Worm (Caenorhabditis elegans) whole organism, late embryonic: ENCODE data around the gene scb-1.

ENCODE experiments used
- C08G9.2 ChIP-seq: sonication (generic microtip); optimal IDR thresholded peaks from 2 replicates; lab custom pipeline; 2016; ENCODE audit warnings: mild to moderate bottlenecking, missing genetic modification characterization, moderate library complexity, missing compliant biosample characterization
- F13H6.1 ChIP-seq: sonication (generic microtip); optimal IDR thresholded peaks from 2 replicates; lab custom pipeline; 2016; ENCODE audit warnings: missing genetic modification characterization, missing compliant biosample characterization
- K02D7.2 ChIP-seq: sonication (generic microtip); optimal IDR thresholded peaks from 2 replicates; lab custom pipeline; 2017; ENCODE audit warnings: mild to moderate bottlenecking, missing genetic modification characterization, missing compliant biosample characterization
- T23F11.4 ChIP-seq: fragments of 200-800 bp; sonication (Bioruptor generic); optimal IDR thresholded peaks from 2 replicates; lab custom pipeline; 2018; ENCODE audit warnings: mild to moderate bottlenecking, missing genetic modification characterization, missing compliant biosample characterization
- Y22D7AL.16 ChIP-seq: sonication (generic microtip); optimal IDR thresholded peaks from 2 replicates; lab custom pipeline; 2016; ENCODE audit warnings: missing genetic modification characterization, missing compliant biosample characterization
- ahr-1 ChIP-seq: sonication (generic microtip); optimal IDR thresholded peaks from 2 replicates; lab custom pipeline; 2016; ENCODE audit warnings: missing genetic modification characterization, missing compliant biosample characterization
- ceh-14 ChIP-seq: sonication (generic microtip); optimal IDR thresholded peaks from 2 replicates; lab custom pipeline; 2016; ENCODE audit warnings: missing genotype, missing genetic modification characterization, missing compliant biosample characterization
- ceh-18 ChIP-seq: sonication (generic microtip); optimal IDR thresholded peaks from 2 replicates; lab custom pipeline; 2016; ENCODE audit warnings: missing genetic modification characterization, missing compliant biosample characterization
- ceh-19 ChIP-seq: fragments of 200-800 bp; sonication (Bioruptor generic); optimal IDR thresholded peaks from 2 replicates; lab custom pipeline; 2018; ENCODE audit warnings: mild to moderate bottlenecking, missing genetic modification characterization, missing compliant biosample characterization
- ceh-2 ChIP-seq: sonication (generic microtip); optimal IDR thresholded peaks from 2 replicates; lab custom pipeline; 2016; ENCODE audit warnings: missing genotype, missing genetic modification characterization, missing compliant biosample characterization
- ceh-22 ChIP-seq: sonication (generic microtip); optimal IDR thresholded peaks from 2 replicates; lab custom pipeline; 2017; ENCODE audit warnings: missing biosample characterization, missing genetic modification characterization
- ceh-31 ChIP-seq: sonication (generic microtip); optimal IDR thresholded peaks from 2 replicates; lab custom pipeline; 2016; ENCODE audit warnings: missing genetic modification characterization, missing compliant biosample characterization
- ceh-34 ChIP-seq: sonication (generic microtip); optimal IDR thresholded peaks from 2 replicates; lab custom pipeline; 2016; ENCODE audit warnings: mild to moderate bottlenecking, missing genetic modification characterization, missing compliant biosample characterization
- ceh-45 ChIP-seq: fragments of 200-800 bp; sonication (Bioruptor generic); IDR thresholded peaks from 2 replicates; pipeline ENCODE4 v1.3.6; 2022; ENCODE audit warnings: missing genetic modification reagents, missing genetic modification characterization, missing compliant biosample characterization
- ceh-48 ChIP-seq: sonication (generic microtip); optimal IDR thresholded peaks from 2 replicates; lab custom pipeline; 2016; ENCODE audit warnings: missing genetic modification characterization, inconsistent platforms, missing compliant biosample characterization
- ceh-6 ChIP-seq: fragments of 200-800 bp; sonication (Bioruptor generic); optimal IDR thresholded peaks from 2 replicates; lab custom pipeline; 2018; ENCODE audit warnings: mild to moderate bottlenecking, missing genetic modification characterization, missing compliant biosample characterization
- che-1 ChIP-seq: sonication (generic microtip); optimal IDR thresholded peaks from 2 replicates; lab custom pipeline; 2016; ENCODE audit warnings: mild to moderate bottlenecking, missing genetic modification characterization, missing compliant biosample characterization
- elt-2 ChIP-seq: sonication (generic microtip); optimal IDR thresholded peaks from 2 replicates; lab custom pipeline; 2016; ENCODE audit warnings: missing genetic modification reagents, missing genetic modification characterization, missing compliant biosample characterization
- ets-4 ChIP-seq: sonication (generic microtip); optimal IDR thresholded peaks from 2 replicates; lab custom pipeline; 2016; ENCODE audit warnings: missing genetic modification characterization, missing compliant biosample characterization
- eyg-1 ChIP-seq: sonication (generic microtip); optimal IDR thresholded peaks from 2 replicates; lab custom pipeline; 2016; ENCODE audit warnings: missing genotype, missing genetic modification characterization, missing compliant biosample characterization
- fax-1 ChIP-seq: sonication (generic microtip); optimal IDR thresholded peaks from 2 replicates; lab custom pipeline; 2016; ENCODE audit warnings: missing genotype, missing genetic modification characterization, missing compliant biosample characterization
- fkh-6 ChIP-seq: sonication (generic microtip); optimal IDR thresholded peaks from 2 replicates; lab custom pipeline; 2016; ENCODE audit warnings: missing genetic modification characterization, missing compliant biosample characterization
- hlh-13 ChIP-seq: fragments of 200-800 bp; sonication (Bioruptor generic); optimal IDR thresholded peaks from 2 replicates; lab custom pipeline; 2018; ENCODE audit warnings: mild to moderate bottlenecking, missing genetic modification characterization, missing compliant biosample characterization
- hlh-30 ChIP-seq: sonication (generic microtip); optimal IDR thresholded peaks from 2 replicates; lab custom pipeline; 2017; ENCODE audit warnings: antibody characterized with exemption, missing genetic modification characterization, missing compliant biosample characterization; ENCODE audit not compliant: insufficient read depth
- hlh-8 ChIP-seq: sonication (generic microtip); optimal IDR thresholded peaks from 2 replicates; lab custom pipeline; 2016; ENCODE audit warnings: missing genotype, missing genetic modification characterization, missing compliant biosample characterization
- lim-6 ChIP-seq: sonication (generic microtip); optimal IDR thresholded peaks from 2 replicates; lab custom pipeline; 2016; ENCODE audit warnings: missing genetic modification characterization, missing compliant biosample characterization
- madf-2 ChIP-seq: sonication (generic microtip); optimal IDR thresholded peaks from 2 replicates; lab custom pipeline; 2017; ENCODE audit warnings: missing genetic modification characterization, missing compliant biosample characterization
- mec-3 ChIP-seq: sonication (generic microtip); optimal IDR thresholded peaks from 2 replicates; lab custom pipeline; 2016; ENCODE audit warnings: borderline replicate concordance, missing genetic modification characterization, missing compliant biosample characterization
- nfya-1 ChIP-seq: sonication (generic microtip); optimal IDR thresholded peaks from 2 replicates; lab custom pipeline; 2017; ENCODE audit warnings: missing genetic modification characterization, mild to moderate bottlenecking, missing compliant biosample characterization, antibody characterized with exemption, moderate library complexity
- pag-3 ChIP-seq: sonication (generic microtip); optimal IDR thresholded peaks from 2 replicates; lab custom pipeline; 2016; ENCODE audit warnings: missing compliant biosample characterization, missing genetic modification characterization, borderline replicate concordance
- pax-1 ChIP-seq: fragments of 150-350 bp; optimal IDR thresholded peaks from 2 replicates; lab custom pipeline; 2014; ENCODE audit warnings: missing biosample characterization, missing genetic modification characterization
- pha-4 ChIP-seq: fragments of 150-350 bp; optimal IDR thresholded peaks from 2 replicates; lab custom pipeline; 2018; ENCODE audit warnings: missing biosample characterization, missing genetic modification reagents, missing genetic modification characterization
- pqm-1 ChIP-seq: sonication (generic microtip); optimal IDR thresholded peaks from 2 replicates; lab custom pipeline; 2016; ENCODE audit warnings: missing genetic modification characterization, missing compliant biosample characterization
- pros-1 ChIP-seq: fragments of 150-350 bp; optimal IDR thresholded peaks from 2 replicates; lab custom pipeline; 2014; ENCODE audit warnings: missing biosample characterization, missing genetic modification reagents, missing genetic modification characterization
- ref-2 ChIP-seq: sonication (generic microtip); optimal IDR thresholded peaks from 2 replicates; lab custom pipeline; 2016; ENCODE audit warnings: missing genetic modification characterization, missing compliant biosample characterization
- rnt-1 ChIP-seq: sonication (generic microtip); optimal IDR thresholded peaks from 2 replicates; lab custom pipeline; 2016; ENCODE audit warnings: missing genetic modification characterization, missing compliant biosample characterization
- sox-2 ChIP-seq: fragments of 200-800 bp; sonication (Bioruptor generic); IDR thresholded peaks from 2 replicates; pipeline ENCODE4 v1.3.6; 2022; ENCODE audit warnings: missing genetic modification reagents, missing genetic modification characterization, missing compliant biosample characterization
- sox-4 ChIP-seq: sonication (generic microtip); optimal IDR thresholded peaks from 2 replicates; lab custom pipeline; 2017; ENCODE audit warnings: mild to moderate bottlenecking, missing genetic modification characterization, inconsistent platforms, missing compliant biosample characterization
- tbx-2 ChIP-seq: sonication (generic microtip); optimal IDR thresholded peaks from 2 replicates; lab custom pipeline; 2016; ENCODE audit warnings: missing genetic modification characterization, missing compliant biosample characterization
- tbx-7 ChIP-seq: sonication (generic microtip); optimal IDR thresholded peaks from 2 replicates; lab custom pipeline; 2016; ENCODE audit warnings: missing genotype, missing genetic modification characterization, missing compliant biosample characterization
- ttx-3 ChIP-seq: sonication (generic microtip); optimal IDR thresholded peaks from 2 replicates; lab custom pipeline; 2016; ENCODE audit warnings: missing genetic modification reagents, missing genetic modification characterization, missing compliant biosample characterization
- unc-42 ChIP-seq: sonication (generic microtip); optimal IDR thresholded peaks from 2 replicates; lab custom pipeline; 2016; ENCODE audit warnings: missing genotype, missing genetic modification characterization, missing compliant biosample characterization
- unc-55 ChIP-seq: sonication (generic microtip); optimal IDR thresholded peaks from 2 replicates; lab custom pipeline; 2017; ENCODE audit warnings: missing biosample characterization, missing genetic modification reagents, missing genetic modification characterization
- zip-5 ChIP-seq: sonication (generic microtip); optimal IDR thresholded peaks from 2 replicates; lab custom pipeline; 2016; ENCODE audit warnings: missing genetic modification characterization, missing compliant biosample characterization

The scb-1 gene

ce11 chrV:11123817-11124337 lies 4.4 kb upstream of the scb-1 start, which contains the start of the genes atp-5 and lmtr-3:
TSS of gene atp-5 (minus strand) at chrV:11123867.
TSS of gene lmtr-3 (plus strand) at chrV:11124186.
- peak; percentile 78 for TF ChIP-seq ref-2 (tag; lab: Kevin White, UChicago)
- TF ChIP-seq nfya-1 (tag; lab: Kevin White, UChicago): peak; percentile 39
- peak; percentile 60 for TF ChIP-seq elt-2 (tag; lab: Kevin White, UChicago)
- no peak for TF ChIP-seq pax-1 (tag; lab: Kevin White, UChicago)
- no peak for TF ChIP-seq ceh-14 (tag; lab: Kevin White, UChicago)
- peak; percentile 92 for TF ChIP-seq C08G9.2 (tag; lab: Kevin White, UChicago)
- no peak for TF ChIP-seq eyg-1 (tag; lab: Kevin White, UChicago)
- no peak for TF ChIP-seq Y22D7AL.16 (tag; lab: Kevin White, UChicago)
- no peak for TF ChIP-seq pha-4
- TF ChIP-seq ets-4 (tag; lab: Kevin White, UChicago): peak; percentile 88
- no peak for TF ChIP-seq madf-2 (tag; lab: Kevin White, UChicago)
- no peak for TF ChIP-seq che-1 (tag; lab: Kevin White, UChicago)
- TF ChIP-seq T23F11.4: no peak
- TF ChIP-seq fax-1 (tag; lab: Kevin White, UChicago): peak; percentile 9
- TF ChIP-seq pag-3 (tag; lab: Kevin White, UChicago): no peak
- TF ChIP-seq ceh-19: no peak
- no peak for TF ChIP-seq ceh-22 (tag; lab: Kevin White, UChicago)
- TF ChIP-seq tbx-7 (tag; lab: Kevin White, UChicago): peak; percentile 80
- TF ChIP-seq pqm-1: peak; percentile 8
- TF ChIP-seq unc-55 (GFP tag; lab: Kevin White, UChicago): no peak
- no peak for TF ChIP-seq ceh-48
- TF ChIP-seq ceh-34 (tag; lab: Kevin White, UChicago): peak; percentile 37
- no peak for TF ChIP-seq K02D7.2 (tag; lab: Kevin White, UChicago)
- peak; percentile 45 for TF ChIP-seq ceh-18 (tag; lab: Kevin White, UChicago)
- TF ChIP-seq unc-42 (tag; lab: Kevin White, UChicago): peak; percentile 25
- TF ChIP-seq zip-5 (tag; lab: Kevin White, UChicago): peak; percentile 74
- peak; percentile 89 for TF ChIP-seq ceh-2 (tag; lab: Kevin White, UChicago)
- TF ChIP-seq ceh-45 (GFP tag; lab: Robert Waterston, UW): no peak
- no peak for TF ChIP-seq ttx-3 (tag; lab: Kevin White, UChicago)
- TF ChIP-seq sox-2 (GFP tag; lab: Robert Waterston, UW): no peak
- TF ChIP-seq ahr-1 (tag; lab: Kevin White, UChicago): peak; percentile 23
- TF ChIP-seq hlh-8: peak; percentile 80
- TF ChIP-seq rnt-1 (tag; lab: Kevin White, UChicago): peak; percentile 74
- TF ChIP-seq mec-3: peak; percentile 77
- TF ChIP-seq F13H6.1 (tag; lab: Kevin White, UChicago): peak; percentile 50
- peak; percentile 97 for TF ChIP-seq ceh-31 (tag; lab: Kevin White, UChicago)
- no peak for TF ChIP-seq ceh-6 (GFP tag; lab: Kevin White, UChicago)
- no peak for TF ChIP-seq pros-1 (tag; lab: Kevin White, UChicago)
- TF ChIP-seq sox-4: no peak
- TF ChIP-seq lim-6 (tag; lab: Kevin White, UChicago): peak; percentile 71
- TF ChIP-seq hlh-13 (GFP tag; lab: Kevin White, UChicago): no peak
- TF ChIP-seq hlh-30: peak; percentile 16
- peak; percentile 68 for TF ChIP-seq fkh-6 (tag; lab: Kevin White, UChicago)
- TF ChIP-seq tbx-2: peak; percentile 87
- TF ChIP-seq, all 69 proteins: peak for 23
